Worm (Caenorhabditis elegans): Measurements from ENCODE around the gene C15H7.3.

- TF ChIP-seq nhr-12 (tag; optimal IDR thresholded peaks at IDR 0.05) (no peak), snpc-4 (tag; optimal IDR thresholded peaks at IDR 0.05) (no peak), ZK546.5 (tag; optimal IDR thresholded peaks at IDR 0.05) (no peak), lin-39 (tag; optimal IDR thresholded peaks at IDR 0.05) (no peak), crh-2 (tag; optimal IDR thresholded peaks at IDR 0.05) (no peak), egl-27 (tag; optimal IDR thresholded peaks at IDR 0.05) (peak; percentile 18), ama-1 (optimal IDR thresholded peaks at IDR 0.05) (no peak), nhr-25 (tag; optimal IDR thresholded peaks at IDR 0.05) (peak; percentile 14), ztf-11 (tag; optimal IDR thresholded peaks at IDR 0.05) (no peak), R02D3.7 (tag; optimal IDR thresholded peaks at IDR 0.05) (no peak)
Measured at ce11 chrIII:9666239-9666638, 14.5 kb upstream of the C15H7.3 start.

Data from whole organism, L2 larva.